Worm (Caenorhabditis elegans) whole organism, early embryonic: ENCODE measurements around the gene F55A11.4.

Experiments used
- aly-1 ChIP-seq: sonication (generic microtip); optimal IDR thresholded peaks from 2 replicates; lab custom pipeline; 2016; ENCODE audit warnings: missing genetic modification characterization, missing compliant biosample characterization
- ama-1 ChIP-seq: fragments of 150-350 bp; optimal IDR thresholded peaks from 2 replicates; lab custom pipeline; 2014
- ets-7 ChIP-seq: sonication (generic microtip); optimal IDR thresholded peaks from 2 replicates; lab custom pipeline; 2016; ENCODE audit warnings: missing genotype, missing genetic modification characterization, missing compliant biosample characterization
- flt-1 ChIP-seq: fragments of 200-800 bp; sonication (Bioruptor generic); IDR thresholded peaks from 2 replicates; pipeline ENCODE4 v1.3.6; 2022; ENCODE audit warnings: missing genetic modification characterization, missing compliant biosample characterization
- hmg-4 ChIP-seq: fragments of 200-800 bp; sonication (Bioruptor generic); optimal IDR thresholded peaks from 2 replicates; lab custom pipeline; 2018; ENCODE audit warnings: mild to moderate bottlenecking, missing genetic modification characterization, missing compliant biosample characterization
- hnd-1 ChIP-seq: sonication (generic microtip); optimal IDR thresholded peaks from 2 replicates; lab custom pipeline; 2016; ENCODE audit warnings: missing genetic modification characterization, missing compliant biosample characterization
- scrt-1 ChIP-seq: fragments of 200-800 bp; sonication (Bioruptor generic); IDR thresholded peaks from 2 replicates; pipeline ENCODE4 v1.3.6; 2022; ENCODE audit warnings: missing genetic modification characterization, missing compliant biosample characterization
- tbx-37 ChIP-seq: fragments of 200-800 bp; sonication (Bioruptor generic); conservative IDR thresholded peaks from 2 replicates; pipeline ENCODE4 v1.3.6; 2022; ENCODE audit warnings: missing genetic modification reagents, missing genetic modification characterization, missing compliant biosample characterization

DNA sequence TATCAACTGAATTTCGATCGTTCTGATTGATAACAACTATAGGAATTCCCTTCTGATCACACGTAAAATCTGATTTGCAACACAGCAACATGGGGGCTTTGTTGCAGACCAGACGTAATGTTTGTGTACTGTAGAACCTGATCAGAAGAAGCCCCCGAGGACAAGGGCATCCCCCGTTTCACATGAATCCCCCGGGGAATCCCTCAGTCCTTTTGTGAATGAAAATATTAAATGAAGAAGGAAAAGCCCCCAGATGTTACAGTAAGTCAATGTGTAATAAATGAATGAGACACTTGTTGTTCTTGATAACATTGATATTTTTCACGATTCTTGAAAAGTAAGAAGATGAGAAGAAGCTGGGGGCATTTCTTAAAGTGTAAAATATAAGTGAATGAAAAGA, 23.9 kb downstream of the F55A11.4 start:
- TF ChIP-seq hnd-1 (tag; lab: Kevin White, UChicago) (no peak), ets-7 (tag; lab: Kevin White, UChicago) (no peak), scrt-1 (no peak), aly-1 (tag; lab: Kevin White, UChicago) (no peak), flt-1 (GFP tag; lab: Robert Waterston, UW) (no peak), hmg-4 (GFP tag; lab: Kevin White, UChicago) (no peak), ama-1 (lab: Kevin White, UChicago) (no peak), tbx-37 (GFP tag; lab: Robert Waterston, UW) (no peak)
